Worm (Caenorhabditis elegans): ENCODE results near the gene nhr-173.

DNA sequence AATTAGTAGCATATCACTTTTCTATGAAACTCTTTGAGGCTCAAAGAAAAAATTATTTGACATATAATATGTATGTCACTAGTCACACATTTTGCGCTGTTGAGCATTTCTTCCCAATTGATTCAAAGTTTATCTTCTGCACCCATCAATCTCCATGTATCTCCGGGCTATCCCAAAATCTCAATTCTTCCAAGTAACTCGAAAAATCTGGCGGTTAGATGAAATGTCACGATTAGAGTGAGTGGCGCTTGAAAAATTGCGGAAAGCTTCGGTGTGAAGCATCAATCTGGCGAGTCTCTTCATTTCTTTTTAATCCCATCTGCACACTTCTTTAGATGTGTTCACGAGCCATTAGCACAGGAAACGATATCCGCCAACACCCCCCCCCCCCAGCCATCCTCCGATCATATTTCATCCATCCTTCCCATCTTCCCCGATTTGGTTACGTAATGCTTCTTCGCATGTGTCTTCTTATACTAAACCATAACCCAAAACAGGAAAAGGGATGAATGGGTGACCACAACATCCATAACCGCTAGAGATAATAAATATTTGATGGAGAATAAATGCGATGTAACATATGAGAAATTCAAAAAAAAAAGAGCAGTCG is 33.7 kb downstream of the nhr-173 start:
- TF ChIP-seq pqm-1 (tag; optimal IDR thresholded peaks at IDR 0.05) (no peak), lin-35 (GFP tag; optimal IDR thresholded peaks at IDR 0.05) (no peak), rnt-1 (tag; optimal IDR thresholded peaks at IDR 0.05) (no peak), elt-3 (tag; optimal IDR thresholded peaks at IDR 0.05) (no peak), skn-1 (tag; optimal IDR thresholded peaks at IDR 0.05) (no peak), sox-4 (tag; optimal IDR thresholded peaks at IDR 0.05) (no peak), nhr-11 (tag; optimal IDR thresholded peaks at IDR 0.05) (no peak), jun-1 (tag; optimal IDR thresholded peaks at IDR 0.05) (no peak), blmp-1 (tag; optimal IDR thresholded peaks at IDR 0.05) (no peak), nhr-12 (tag; optimal IDR thresholded peaks at IDR 0.05) (no peak), fkh-10 (GFP tag; optimal IDR thresholded peaks at IDR 0.05) (no peak)
